Fruit fly (Drosophila melanogaster) whole organism, embryonic: ENCODE data around the gene CG32440.

Source experiments
- Abd-B ChIP-seq: fragments of 200-800 bp; sonication (Bioruptor generic); optimal IDR thresholded peaks from 2 replicates; lab custom pipeline; 2018; ENCODE audit warnings: missing biosample characterization, mild to moderate bottlenecking, missing genetic modification characterization, moderate library complexity
- CG15269 ChIP-seq: fragments of 200-800 bp; sonication (Bioruptor generic); optimal IDR thresholded peaks from 2 replicates; lab custom pipeline; 2018; ENCODE audit warnings: missing biosample characterization, mild to moderate bottlenecking, missing genetic modification characterization, moderate library complexity

dm6 chr3L:21346463-21347196 is 13.3 kb upstream of the CG32440 start:
- TF ChIP-seq CG15269 (tag; lab: Kevin White, UChicago) = no peak
- TF ChIP-seq Abd-B (GFP tag; lab: Kevin White, UChicago) = no peak
